Fruit fly (Drosophila melanogaster): Measurements from ENCODE around the gene sloth2.
A peak's percentile ranks its signal among the peaks of the same experiment; 100 is the strongest.

The sloth2 gene

dm6 chrX:6968564-6968963 lies 42.6 kb upstream of the sloth2 start, which contains the start of gene Setd3:
Gene Setd3 (minus strand): TSS chrX:6968750.
- TF ChIP-seq toy (GFP tag; IDR thresholded peaks at IDR 0.05): no peak
- peak; percentile 6 for TF ChIP-seq CG1603 (tag; optimal IDR thresholded peaks at IDR 0.05)
- peak; percentile 20 for TF ChIP-seq MESR4 (GFP tag; optimal IDR thresholded peaks at IDR 0.05)
- peak; percentile 28 for TF ChIP-seq CG12659 (GFP tag; optimal IDR thresholded peaks at IDR 0.05)
- no peak for TF ChIP-seq Ets97D (GFP tag; optimal IDR thresholded peaks at IDR 0.05)
- TF ChIP-seq CG3163 (GFP tag; optimal IDR thresholded peaks at IDR 0.05): no peak
- TF ChIP-seq CG6765 (GFP tag; optimal IDR thresholded peaks at IDR 0.05): no peak
- TF ChIP-seq sna (GFP tag; IDR thresholded peaks at IDR 0.05; ENCODE audit: partially characterized antibody): no peak
- TF ChIP-seq Atf-2 (GFP tag; optimal IDR thresholded peaks at IDR 0.05): no peak
- no peak for TF ChIP-seq Mes4 (GFP tag; optimal IDR thresholded peaks at IDR 0.05)
- peak; percentile 16 for TF ChIP-seq CTCF (GFP tag; optimal IDR thresholded peaks at IDR 0.05)
- TF ChIP-seq CG13287 (GFP tag; IDR thresholded peaks at IDR 0.05; ENCODE audit: partially characterized antibody): peak; percentile 20; the same call in 1 of the 2 replicates
- no peak for TF ChIP-seq lilli (GFP tag; optimal IDR thresholded peaks at IDR 0.05)
- no peak for TF ChIP-seq CG7271 (tag; optimal IDR thresholded peaks at IDR 0.05)
- TF ChIP-seq CG3407 (GFP tag; optimal IDR thresholded peaks at IDR 0.05): no peak
- TF ChIP-seq E2f2 (GFP tag; IDR thresholded peaks at IDR 0.05): peak; percentile 55
- no peak for TF ChIP-seq Fer1 (GFP tag; optimal IDR thresholded peaks at IDR 0.05)
- peak; percentile 41 for TF ChIP-seq Dp (GFP tag; optimal IDR thresholded peaks at IDR 0.05)
- TF ChIP-seq CG2678 (tag; optimal IDR thresholded peaks at IDR 0.05): no peak
- TF ChIP-seq CG4820 (GFP tag; optimal IDR thresholded peaks at IDR 0.05): no peak
- no peak for TF ChIP-seq hth (optimal IDR thresholded peaks at IDR 0.05)
- TF ChIP-seq sug (tag; optimal IDR thresholded peaks at IDR 0.05): no peak
- peak; percentile 27; the same call in 1 of the 2 replicates for TF ChIP-seq Xrp1 (GFP tag; IDR thresholded peaks at IDR 0.05)
- TF ChIP-seq disco-r (GFP tag; optimal IDR thresholded peaks at IDR 0.05): no peak
- peak; percentile 70 for TF ChIP-seq gfzf (GFP tag; optimal IDR thresholded peaks at IDR 0.05)
- no peak for TF ChIP-seq NK7.1 (GFP tag; optimal IDR thresholded peaks at IDR 0.05)
- TF ChIP-seq HLH3B (GFP tag; IDR thresholded peaks at IDR 0.05): peak; percentile 17; the same call in 1 of the 2 replicates
- TF ChIP-seq CG34422 (GFP tag; IDR thresholded peaks at IDR 0.05): peak; percentile 45; the same call in 1 of the 3 replicates
- TF ChIP-seq CG15514 (GFP tag; optimal IDR thresholded peaks at IDR 0.05): peak; percentile 34
- no peak for TF ChIP-seq oc (tag; optimal IDR thresholded peaks at IDR 0.05)
- TF ChIP-seq bigmax (GFP tag; optimal IDR thresholded peaks at IDR 0.05): no peak
- TF ChIP-seq CG15479 (GFP tag; optimal IDR thresholded peaks at IDR 0.05): no peak
- TF ChIP-seq CG15073 (GFP tag; optimal IDR thresholded peaks at IDR 0.05): no peak
- no peak for TF ChIP-seq CG6175 (GFP tag; IDR thresholded peaks at IDR 0.05)
- TF ChIP-seq Gsc (GFP tag; IDR thresholded peaks at IDR 0.05): no peak
- TF ChIP-seq CG10462 (GFP tag; optimal IDR thresholded peaks at IDR 0.05): no peak
- TF ChIP-seq CG17186 (GFP tag; optimal IDR thresholded peaks at IDR 0.05): no peak
- peak; percentile 56 for TF ChIP-seq CG9797 (GFP tag; optimal IDR thresholded peaks at IDR 0.05)
- no peak for TF ChIP-seq odd (GFP tag; optimal IDR thresholded peaks at IDR 0.05)
- TF ChIP-seq Hmr (GFP tag; optimal IDR thresholded peaks at IDR 0.05): peak; percentile 20
- no peak for TF ChIP-seq zfh2 (GFP tag; optimal IDR thresholded peaks at IDR 0.05)
- no peak for TF ChIP-seq wdn (GFP tag; IDR thresholded peaks at IDR 0.05)
- TF ChIP-seq hkb (optimal IDR thresholded peaks at IDR 0.05): no peak
- TF ChIP-seq hkb (GFP tag; IDR thresholded peaks at IDR 0.05): no peak
- TF ChIP-seq MBD-R2 (GFP tag; IDR thresholded peaks at IDR 0.05): peak; percentile 88
- no peak for TF ChIP-seq CG34376 (GFP tag; optimal IDR thresholded peaks at IDR 0.05)
- no peak for TF ChIP-seq Hey (tag; optimal IDR thresholded peaks at IDR 0.05)
- no peak for TF ChIP-seq HmgZ (tag; optimal IDR thresholded peaks at IDR 0.05)
- peak; percentile 17 for TF ChIP-seq CoRest (tag; optimal IDR thresholded peaks at IDR 0.05)
- TF ChIP-seq CG4404 (GFP tag; IDR thresholded peaks at IDR 0.05): no peak
- TF ChIP-seq CG10979 (tag; optimal IDR thresholded peaks at IDR 0.05): no peak
- no peak for TF ChIP-seq gcm (GFP tag; optimal IDR thresholded peaks at IDR 0.05)
- no peak for TF ChIP-seq CG12236 (GFP tag; optimal IDR thresholded peaks at IDR 0.05)
